Worm (Caenorhabditis elegans) whole organism, L2 larva: ENCODE data around the gene mtl-2.

ENCODE experiments used
- F13H6.1 ChIP-seq: sonication (generic microtip); optimal IDR thresholded peaks from 2 replicates; lab custom pipeline; 2016; ENCODE audit warnings: missing genetic modification characterization, missing compliant biosample characterization
- Y55F3AM.14 ChIP-seq: fragments of 200-800 bp; sonication (Bioruptor generic); optimal IDR thresholded peaks from 2 replicates; lab custom pipeline; 2018; ENCODE audit warnings: mild to moderate bottlenecking, missing genetic modification characterization, missing compliant biosample characterization
- ZK546.5 ChIP-seq: sonication (generic microtip); optimal IDR thresholded peaks from 2 replicates; lab custom pipeline; 2017; ENCODE audit warnings: missing biosample characterization, missing genetic modification characterization
- alr-1 ChIP-seq: fragments of 150-350 bp; optimal IDR thresholded peaks from 2 replicates; lab custom pipeline; 2014; ENCODE audit warnings: missing biosample characterization, missing genetic modification characterization
- aly-2 ChIP-seq: fragments of 150-350 bp; optimal IDR thresholded peaks from 2 replicates; lab custom pipeline; 2014; ENCODE audit warnings: missing biosample characterization, missing genetic modification characterization
- ama-1 ChIP-seq: fragments of 150-350 bp; optimal IDR thresholded peaks from 2 replicates; lab custom pipeline; 2018; ENCODE audit warnings: inconsistent platforms
- blmp-1 ChIP-seq: sonication (generic microtip); optimal IDR thresholded peaks from 2 replicates; lab custom pipeline; 2017; ENCODE audit warnings: missing genetic modification characterization, mild to moderate bottlenecking, missing compliant biosample characterization, antibody characterized with exemption, moderate library complexity; ENCODE audit not compliant: insufficient read depth
- ceh-82 ChIP-seq: fragments of 150-350 bp; optimal IDR thresholded peaks from 2 replicates; lab custom pipeline; 2014; ENCODE audit warnings: missing biosample characterization, missing genetic modification characterization
- crh-2 ChIP-seq: sonication (generic microtip); optimal IDR thresholded peaks from 2 replicates; lab custom pipeline; 2017; ENCODE audit warnings: missing biosample characterization, missing genetic modification characterization
- dmd-4 ChIP-seq: sonication (generic microtip); optimal IDR thresholded peaks from 2 replicates; lab custom pipeline; 2017; ENCODE audit warnings: missing biosample characterization, missing genetic modification characterization
- egl-27 ChIP-seq: sonication (generic microtip); optimal IDR thresholded peaks from 3 replicates; lab custom pipeline; 2017; ENCODE audit warnings: missing biosample characterization, missing genetic modification reagents, missing genetic modification characterization
- elt-1 ChIP-seq: fragments of 150-350 bp; optimal IDR thresholded peaks from 2 replicates; lab custom pipeline; 2014; ENCODE audit warnings: missing biosample characterization, missing genetic modification characterization
- fos-1 ChIP-seq: fragments of 150-350 bp; optimal IDR thresholded peaks from 2 replicates; lab custom pipeline; 2014; ENCODE audit warnings: missing biosample characterization, missing genetic modification characterization
- gmeb-1 ChIP-seq: fragments of 150-350 bp; optimal IDR thresholded peaks from 2 replicates; lab custom pipeline; 2014; ENCODE audit warnings: missing biosample characterization, missing genetic modification characterization
- lin-11 ChIP-seq: fragments of 150-350 bp; sonication (generic microtip); optimal IDR thresholded peaks from 2 replicates; lab custom pipeline; 2014; ENCODE audit warnings: missing biosample characterization, missing genetic modification characterization, inconsistent platforms, mixed read lengths
- lin-39 ChIP-seq: fragments of 150-350 bp; optimal IDR thresholded peaks from 2 replicates; lab custom pipeline; 2014; ENCODE audit warnings: missing biosample characterization, missing genetic modification reagents, missing genetic modification characterization
- lsy-2 ChIP-seq, 2 experiments: fragments of 150-350 bp in 1 of 2; sonication (generic microtip) in 1 of 2; optimal IDR thresholded peaks; 2 replicates each; lab custom pipeline; 2014 to 2017; ENCODE audit warnings: missing biosample characterization in 2 of 2, missing genetic modification characterization in 2 of 2
- mab-5 ChIP-seq: fragments of 150-350 bp; optimal IDR thresholded peaks from 2 replicates; lab custom pipeline; 2014; ENCODE audit warnings: missing biosample characterization, missing genetic modification characterization
- mbf-1 ChIP-seq: sonication (generic microtip); optimal IDR thresholded peaks from 2 replicates; lab custom pipeline; 2017; ENCODE audit warnings: missing biosample characterization, missing genetic modification characterization
- nhr-10 ChIP-seq: sonication (generic microtip); optimal IDR thresholded peaks from 2 replicates; lab custom pipeline; 2017; ENCODE audit warnings: missing biosample characterization, missing genetic modification characterization
- nhr-11 ChIP-seq: fragments of 150-350 bp; optimal IDR thresholded peaks from 2 replicates; lab custom pipeline; 2014; ENCODE audit warnings: missing biosample characterization, missing genetic modification characterization
- nhr-12 ChIP-seq: fragments of 150-350 bp; optimal IDR thresholded peaks from 2 replicates; lab custom pipeline; 2014; ENCODE audit warnings: missing biosample characterization, missing genetic modification characterization
- nhr-129 ChIP-seq: fragments of 150-350 bp; optimal IDR thresholded peaks from 2 replicates; lab custom pipeline; 2014; ENCODE audit warnings: missing biosample characterization, missing genetic modification characterization
- nhr-21 ChIP-seq: fragments of 150-350 bp; optimal IDR thresholded peaks from 2 replicates; lab custom pipeline; 2014; ENCODE audit warnings: missing biosample characterization, missing genetic modification characterization
- nhr-23 ChIP-seq: fragments of 150-350 bp; optimal IDR thresholded peaks from 2 replicates; lab custom pipeline; 2014; ENCODE audit warnings: missing biosample characterization, missing genetic modification reagents, missing genetic modification characterization
- nhr-237 ChIP-seq: fragments of 150-350 bp; optimal IDR thresholded peaks from 2 replicates; lab custom pipeline; 2014; ENCODE audit warnings: missing biosample characterization, missing genetic modification characterization
- nhr-25 ChIP-seq: fragments of 150-350 bp; sonication (generic microtip); optimal IDR thresholded peaks from 3 replicates; lab custom pipeline; 2014; ENCODE audit warnings: missing biosample characterization, missing genetic modification characterization
- nhr-6 ChIP-seq: fragments of 150-350 bp; optimal IDR thresholded peaks from 2 replicates; lab custom pipeline; 2014; ENCODE audit warnings: missing biosample characterization, missing genetic modification characterization
- nhr-77 ChIP-seq: fragments of 150-350 bp; optimal IDR thresholded peaks from 2 replicates; lab custom pipeline; 2014; ENCODE audit warnings: missing biosample characterization, missing genetic modification characterization
- peb-1 ChIP-seq: fragments of 150-350 bp; optimal IDR thresholded peaks from 2 replicates; lab custom pipeline; 2014; ENCODE audit warnings: missing biosample characterization, missing genetic modification characterization
- skn-1 ChIP-seq: sonication (generic microtip); optimal IDR thresholded peaks from 2 replicates; lab custom pipeline; 2017; ENCODE audit warnings: missing biosample characterization, missing genetic modification characterization
- sma-3 ChIP-seq: sonication (generic microtip); optimal IDR thresholded peaks from 2 replicates; lab custom pipeline; 2016; ENCODE audit warnings: missing genetic modification reagents, missing genetic modification characterization, missing compliant biosample characterization
- sma-9 ChIP-seq, 2 experiments: fragments of 150-350 bp in 1 of 2; sonication (generic microtip) in 1 of 2; optimal IDR thresholded peaks; 2 replicates each; lab custom pipeline; 2014 to 2016; ENCODE audit warnings: missing genetic modification characterization in 2 of 2, mild to moderate bottlenecking in 1 of 2, missing biosample characterization in 1 of 2, missing compliant biosample characterization in 1 of 2, missing genetic modification reagents in 1 of 2, moderate library complexity in 1 of 2
- unc-39 ChIP-seq: fragments of 150-350 bp; optimal IDR thresholded peaks from 2 replicates; lab custom pipeline; 2014; ENCODE audit warnings: missing biosample characterization, missing genetic modification characterization
- unc-55 ChIP-seq: fragments of 150-350 bp; sonication (generic microtip); optimal IDR thresholded peaks from 3 replicates; lab custom pipeline; 2014; ENCODE audit warnings: missing biosample characterization, missing genetic modification reagents, missing genetic modification characterization
- unc-62 ChIP-seq: fragments of 150-350 bp; optimal IDR thresholded peaks from 2 replicates; lab custom pipeline; 2014; ENCODE audit warnings: missing biosample characterization, missing genetic modification reagents, missing genetic modification characterization
- zag-1 ChIP-seq: fragments of 150-350 bp; optimal IDR thresholded peaks from 2 replicates; lab custom pipeline; 2014; ENCODE audit warnings: missing biosample characterization, missing genetic modification characterization
- ztf-4 ChIP-seq: fragments of 150-350 bp; optimal IDR thresholded peaks from 2 replicates; lab custom pipeline; 2014; ENCODE audit warnings: missing biosample characterization, missing genetic modification characterization

Gene mtl-2

ce11 chrV:14027384-14027783, 8.9 kb upstream of the mtl-2 start, which contains the start of gene T08G5.3:
Gene T08G5.3, minus strand, starts transcription at chrV:14027484.
- TF ChIP-seq ztf-4 = no peak
- no peak for TF ChIP-seq nhr-21 (tag; lab: Kevin White, UChicago)
- no peak for TF ChIP-seq nhr-10
- TF ChIP-seq sma-9 (GFP tag; optimal IDR thresholded peaks at IDR 0.05; lab: Kevin White, UChicago) = no peak
- TF ChIP-seq sma-9 (tag; optimal IDR thresholded peaks at IDR 0.05; lab: Kevin White, UChicago) = no peak
- no peak for TF ChIP-seq ceh-82
- no peak for TF ChIP-seq blmp-1 (tag; lab: Kevin White, UChicago)
- TF ChIP-seq unc-39 (tag; lab: Kevin White, UChicago) = no peak
- no peak for TF ChIP-seq nhr-11 (tag; lab: Kevin White, UChicago)

ce11 chrV:14026194-14026593, 7.7 kb upstream of the mtl-2 start, which contains the start of gene T08G5.2:
Gene T08G5.2, minus strand, starts transcription at chrV:14026294.
- TF ChIP-seq sma-3 (no peak), nhr-6 (no peak), zag-1 (tag; lab: Kevin White, UChicago) (no peak), lin-39 (tag; lab: Kevin White, UChicago) (no peak), ZK546.5 (tag; lab: Kevin White, UChicago) (no peak), nhr-21 (tag; lab: Kevin White, UChicago) (no peak), lin-11 (tag; lab: Kevin White, UChicago) (no peak), ama-1 (lab: Kevin White, UChicago) (no peak), dmd-4 (tag; lab: Kevin White, UChicago) (no peak), unc-62 (GFP tag; lab: Kevin White, UChicago) (no peak), nhr-12 (no peak), elt-1 (tag; lab: Kevin White, UChicago) (no peak), mbf-1 (tag; lab: Kevin White, UChicago) (no peak), mab-5 (tag; lab: Kevin White, UChicago) (no peak), alr-1 (tag; lab: Kevin White, UChicago) (no peak), crh-2 (no peak), skn-1 (no peak), egl-27 (tag; lab: Kevin White, UChicago) (no peak), nhr-23 (tag; lab: Kevin White, UChicago) (no peak), peb-1 (tag; lab: Kevin White, UChicago) (no peak)

ce11 chrV:14023074-14023473, 4.6 kb upstream of the mtl-2 start, which contains the start of gene T08G5.15:
Gene T08G5.15, minus strand, starts transcription at chrV:14023174.
- TF ChIP-seq nhr-77 (tag; lab: Kevin White, UChicago) (no peak), ceh-82 (no peak), aly-2 (no peak), F13H6.1 (tag; lab: Kevin White, UChicago) (no peak), lin-39 (tag; lab: Kevin White, UChicago) (no peak), nhr-129 (no peak), lin-11 (tag; lab: Kevin White, UChicago) (no peak), mab-5 (tag; lab: Kevin White, UChicago) (no peak), skn-1 (no peak), crh-2 (no peak), unc-55 (GFP tag; lab: Kevin White, UChicago) (no peak), gmeb-1 (tag; lab: Kevin White, UChicago) (no peak), nhr-21 (tag; lab: Kevin White, UChicago) (no peak), lsy-2 (tag; optimal IDR thresholded peaks at IDR 0.05; lab: Kevin White, UChicago) (no peak), fos-1 (tag; lab: Kevin White, UChicago) (no peak), nhr-25 (tag; lab: Kevin White, UChicago) (no peak)

ce11 chrV:14017476-14017875, 997 bp downstream of the mtl-2 start, which contains the start of gene srh-308:
Gene srh-308, minus strand, starts transcription at chrV:14017576.
- TF ChIP-seq sma-3 (no peak), blmp-1 (tag; lab: Kevin White, UChicago) (no peak), mab-5 (tag; lab: Kevin White, UChicago) (no peak), nhr-237 (tag; lab: Kevin White, UChicago) (no peak), nhr-77 (tag; lab: Kevin White, UChicago) (no peak), nhr-6 (no peak), Y55F3AM.14 (no peak), lin-39 (tag; lab: Kevin White, UChicago) (no peak), ZK546.5 (tag; lab: Kevin White, UChicago) (no peak), alr-1 (tag; lab: Kevin White, UChicago) (no peak), aly-2 (no peak), egl-27 (tag; lab: Kevin White, UChicago) (no peak), mbf-1 (tag; lab: Kevin White, UChicago) (no peak)
- TF ChIP-seq, all 48 proteins: peak for 0
